Fruit fly (Drosophila melanogaster): ENCODE results near the gene Acsx3.

dm6 chr3R:19785451-19785850, 4.4 kb downstream of the Acsx3 start:
- no peak for TF ChIP-seq Dll (optimal IDR thresholded peaks at IDR 0.05)
- TF ChIP-seq CG8478 (optimal IDR thresholded peaks at IDR 0.05): no peak
- TF ChIP-seq psq (optimal IDR thresholded peaks at IDR 0.05): no peak
- TF ChIP-seq EcR (GFP tag; optimal IDR thresholded peaks at IDR 0.05): no peak
- no peak for TF ChIP-seq pan (optimal IDR thresholded peaks at IDR 0.05)
- no peak for TF ChIP-seq usp (GFP tag; optimal IDR thresholded peaks at IDR 0.05)
